Worm (Caenorhabditis elegans): ENCODE data around the gene E02C12.8.

ce11 chrV:9381846-9382363, 8.5 kb upstream of the E02C12.8 start, which contains the start of gene E02C12.12:
- no peak for TF ChIP-seq aly-2 (tag; optimal IDR thresholded peaks at IDR 0.05)
- no peak for TF ChIP-seq nfya-1 (tag; optimal IDR thresholded peaks at IDR 0.05; ENCODE audit: insufficient read depth)
- no peak for TF ChIP-seq pqm-1 (tag; optimal IDR thresholded peaks at IDR 0.05)
- TF ChIP-seq pha-4 (tag; optimal IDR thresholded peaks at IDR 0.05) = no peak
- TF ChIP-seq nhr-67 (tag; optimal IDR thresholded peaks at IDR 0.05) = no peak
- TF ChIP-seq elt-1 (tag; optimal IDR thresholded peaks at IDR 0.05) = no peak
- no peak for TF ChIP-seq ztf-11 (tag; optimal IDR thresholded peaks at IDR 0.05)
- no peak for TF ChIP-seq fkh-10 (GFP tag; optimal IDR thresholded peaks at IDR 0.05)
- no peak for TF ChIP-seq fos-1 (tag; optimal IDR thresholded peaks at IDR 0.05)
- TF ChIP-seq nhr-12 (tag; optimal IDR thresholded peaks at IDR 0.05) = no peak
- no peak for TF ChIP-seq snpc-4 (tag; optimal IDR thresholded peaks at IDR 0.05)
- TF ChIP-seq nhr-77 (tag; optimal IDR thresholded peaks at IDR 0.05) = no peak
